Worm (Caenorhabditis elegans) whole organism, midembryonic: ENCODE measurements around the gene T25D3.4.

ENCODE experiments used
- flt-1 ChIP-seq: fragments of 200-800 bp; sonication (Bioruptor generic); IDR thresholded peaks from 2 replicates; pipeline ENCODE4 v1.3.6; 2022; ENCODE audit warnings: missing genetic modification characterization, missing compliant biosample characterization
- klf-2 ChIP-seq: fragments of 200-800 bp; sonication (Bioruptor generic); conservative IDR thresholded peaks from 2 replicates; pipeline ENCODE4 v1.3.6; 2022; ENCODE audit warnings: missing genetic modification reagents, missing genetic modification characterization, missing compliant biosample characterization
- ref-1 ChIP-seq: fragments of 200-800 bp; sonication (Bioruptor generic); conservative IDR thresholded peaks from 2 replicates; pipeline ENCODE4 v1.3.6; 2022; ENCODE audit warnings: missing genetic modification reagents, missing genetic modification characterization, missing compliant biosample characterization
- tab-1 ChIP-seq: fragments of 200-800 bp; sonication (Bioruptor generic); IDR thresholded peaks from 2 replicates; pipeline ENCODE4 v1.3.6; 2022; ENCODE audit warnings: missing genetic modification characterization, missing compliant biosample characterization
- ztf-29 ChIP-seq: fragments of 200-800 bp; sonication (Bioruptor generic); IDR thresholded peaks from 2 replicates; pipeline ENCODE4 v1.3.6; 2022; ENCODE audit warnings: missing genetic modification reagents, missing genetic modification characterization, missing compliant biosample characterization

ce11 chrII:108865-109264, 38.2 kb upstream of the T25D3.4 start, which contains the start of gene C50D2.2:
- TF ChIP-seq tab-1 (GFP tag; lab: Robert Waterston, UW) (no peak), klf-2 (GFP tag; lab: Robert Waterston, UW) (no peak), flt-1 (GFP tag; lab: Robert Waterston, UW) (no peak), ref-1 (GFP tag; lab: Robert Waterston, UW) (no peak), ztf-29 (GFP tag; lab: Robert Waterston, UW) (no peak)
